Worm (Caenorhabditis elegans): Measurements from ENCODE around the gene nspb-10.
A peak's percentile ranks its signal among the peaks of the same experiment; 100 is the strongest.

nspb-10 gene

ce11 chrII:14616927-14617326, 28.9 kb upstream of the nspb-10 start (continued):
- no peak for TF ChIP-seq nhr-84 (tag; optimal IDR thresholded peaks at IDR 0.05)
- TF ChIP-seq efl-1 (optimal IDR thresholded peaks at IDR 0.05) = peak in 1 of 2 experiments; percentile 14
- TF ChIP-seq efl-1 (GFP tag; optimal IDR thresholded peaks at IDR 0.05 in 1 of 2) = peak in 1 of 2 experiments; percentile 92
- no peak for TF ChIP-seq egl-13 (tag; optimal IDR thresholded peaks at IDR 0.05)
- TF ChIP-seq sptf-1 (tag; optimal IDR thresholded peaks at IDR 0.05) = no peak
- no peak for TF ChIP-seq unc-62 (GFP tag; optimal IDR thresholded peaks at IDR 0.05)
- TF ChIP-seq nhr-11 (tag; optimal IDR thresholded peaks at IDR 0.05) = no peak
- TF ChIP-seq nhr-90 (tag; optimal IDR thresholded peaks at IDR 0.05; ENCODE audit: poor library complexity) = peak; percentile 61
- TF ChIP-seq ztf-11 (tag; optimal IDR thresholded peaks at IDR 0.05) = no peak
- TF ChIP-seq lin-35 (GFP tag; optimal IDR thresholded peaks at IDR 0.05) = peak in 1 of 2 experiments; percentile 59
- no peak for TF ChIP-seq pag-3 (tag; optimal IDR thresholded peaks at IDR 0.05; ENCODE audit: borderline replicate concordance, insufficient read depth)
- TF ChIP-seq nhr-76 (tag; optimal IDR thresholded peaks at IDR 0.05) = no peak
- TF ChIP-seq dsc-1 (tag; optimal IDR thresholded peaks at IDR 0.05) = no peak
- TF ChIP-seq mab-9 (GFP tag; IDR thresholded peaks at IDR 0.05) = no peak
- no peak for TF ChIP-seq elt-2 (tag; optimal IDR thresholded peaks at IDR 0.05)
- peak; percentile 39 for TF ChIP-seq snu-23 (GFP tag; optimal IDR thresholded peaks at IDR 0.05)
- TF ChIP-seq elt-3 (tag; optimal IDR thresholded peaks at IDR 0.05) = no peak
- no peak for TF ChIP-seq lsy-2 (tag; optimal IDR thresholded peaks at IDR 0.05)
- no peak for TF ChIP-seq ceh-8 (GFP tag; optimal IDR thresholded peaks at IDR 0.05)
- TF ChIP-seq zag-1 (tag; optimal IDR thresholded peaks at IDR 0.05) = no peak
- no peak for TF ChIP-seq dpl-1 (GFP tag; optimal IDR thresholded peaks at IDR 0.05)
- TF ChIP-seq nhr-71 (tag; optimal IDR thresholded peaks at IDR 0.05) = peak; percentile 45
- TF ChIP-seq lin-14 (GFP tag; optimal IDR thresholded peaks at IDR 0.05) = no peak
- no peak for TF ChIP-seq lin-15B (tag; optimal IDR thresholded peaks at IDR 0.05)
- TF ChIP-seq C34B4.2 (tag; optimal IDR thresholded peaks at IDR 0.05) = no peak
- peak; percentile 0 for TF ChIP-seq C16A3.4 (tag; optimal IDR thresholded peaks at IDR 0.05)
- no peak for TF ChIP-seq fkh-10 (GFP tag; optimal IDR thresholded peaks at IDR 0.05)
- TF ChIP-seq nhr-77 (tag; optimal IDR thresholded peaks at IDR 0.05) = no peak
- TF ChIP-seq ztf-4 (tag; optimal IDR thresholded peaks at IDR 0.05) = no peak
- no peak for TF ChIP-seq ets-5 (GFP tag; IDR thresholded peaks at IDR 0.05)
- no peak for TF ChIP-seq efl-3 (GFP tag; optimal IDR thresholded peaks at IDR 0.05)
- TF ChIP-seq unc-130 (tag; optimal IDR thresholded peaks at IDR 0.05) = no peak
- TF ChIP-seq ceh-90 (tag; optimal IDR thresholded peaks at IDR 0.05) = no peak
- 0 out of 2 replicates have a peak, but pooled peaks have one; percentile 15 for TF ChIP-seq grh-1 (GFP tag; IDR thresholded peaks at IDR 0.05)
- no peak for TF ChIP-seq unc-98 (GFP tag; IDR thresholded peaks at IDR 0.05)
- no peak for TF ChIP-seq unc-86 (tag; optimal IDR thresholded peaks at IDR 0.05)
- TF ChIP-seq snpc-4 (tag; optimal IDR thresholded peaks at IDR 0.05) = no peak
- TF ChIP-seq hlh-4 (tag; optimal IDR thresholded peaks at IDR 0.05) = no peak
- TF ChIP-seq rnt-1 (tag; optimal IDR thresholded peaks at IDR 0.05) = peak; percentile 12
- TF ChIP-seq aha-1 (tag; optimal IDR thresholded peaks at IDR 0.05) = no peak
- TF ChIP-seq isw-1 (GFP tag; IDR thresholded peaks at IDR 0.05) = no peak
- TF ChIP-seq swsn-7 (tag; optimal IDR thresholded peaks at IDR 0.05) = no peak

DNA sequence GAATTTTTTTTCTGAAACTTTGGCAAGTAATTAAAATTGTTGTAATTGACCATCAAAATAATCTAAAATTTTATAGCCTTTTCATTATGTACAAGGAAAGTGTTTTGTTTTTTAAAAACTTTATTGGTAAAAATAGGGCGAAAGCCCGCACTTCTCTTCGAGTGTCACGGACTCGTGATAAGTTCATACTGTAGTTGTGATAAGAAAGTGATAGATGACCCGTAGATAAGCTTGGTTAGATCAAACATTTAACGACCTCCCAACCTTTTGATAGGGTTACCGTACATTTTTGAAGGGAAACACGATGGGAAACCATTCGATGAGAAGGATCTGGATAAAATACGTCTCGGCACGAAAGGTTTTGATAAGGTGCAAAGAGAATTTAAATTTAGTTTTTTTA, 28.3 kb upstream of the nspb-10 start:
- TF ChIP-seq lin-13 (GFP tag; optimal IDR thresholded peaks at IDR 0.05) (no peak), elt-3 (tag; optimal IDR thresholded peaks at IDR 0.05) (peak in 4 of 6 experiments; percentile 79 to 83 (median 82)), nhr-85 (tag) (peak; percentile 52), ama-1 (optimal IDR thresholded peaks at IDR 0.05) (no peak), aha-1 (tag; optimal IDR thresholded peaks at IDR 0.05) (no peak), nhr-71 (tag; optimal IDR thresholded peaks at IDR 0.05) (no peak), egl-27 (tag; optimal IDR thresholded peaks at IDR 0.05) (no peak), blmp-1 (tag; optimal IDR thresholded peaks at IDR 0.05) (peak; percentile 89), pqm-1 (tag; optimal IDR thresholded peaks at IDR 0.05) (no peak), efl-1 (optimal IDR thresholded peaks at IDR 0.05) (no peak), efl-1 (GFP tag; optimal IDR thresholded peaks at IDR 0.05 in 1 of 2) (no peak)

Measured in whole organism, L1 larva.